Worm (Caenorhabditis elegans) whole organism, late embryonic: ENCODE data around the gene rol-1.

Experiments
- pha-4 ChIP-seq: fragments of 150-350 bp; optimal IDR thresholded peaks from 2 replicates; lab custom pipeline; 2018; ENCODE audit warnings: missing biosample characterization, missing genetic modification reagents, missing genetic modification characterization
- tbx-7 ChIP-seq: sonication (generic microtip); optimal IDR thresholded peaks from 2 replicates; lab custom pipeline; 2016; ENCODE audit warnings: missing genotype, missing genetic modification characterization, missing compliant biosample characterization

DNA sequence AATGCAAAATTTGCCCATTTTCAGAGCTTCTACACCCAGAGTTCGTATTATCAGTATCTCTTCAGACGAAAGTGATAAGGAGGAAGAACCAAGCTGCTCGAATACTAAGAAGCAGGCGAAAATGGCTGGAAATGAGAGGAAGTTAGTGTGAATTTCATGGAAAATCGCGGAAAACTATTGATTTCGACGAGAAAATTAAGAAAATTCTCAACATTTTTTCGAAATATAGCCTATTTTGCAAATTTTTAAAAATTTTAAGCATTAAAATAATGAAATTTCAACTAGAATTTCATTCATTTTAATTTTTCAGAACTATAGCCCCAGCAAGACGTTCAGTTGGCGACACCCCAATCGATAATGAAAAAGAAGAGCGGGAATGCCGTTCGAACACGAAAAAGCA lies 28.8 kb upstream of the rol-1 start:
- TF ChIP-seq pha-4 (tag; lab: Kevin White, UChicago): no peak
- no peak for TF ChIP-seq tbx-7 (tag; lab: Kevin White, UChicago)
